ENCODE assay signal across 2 fruit fly cellular contexts in genomic region chr3R:19104123-19104522, dm6.
TF ChIP-seq lines count a peak whose summit lies in the region.

No protein-coding gene starts in this region.

TF ChIP-seq in whole organism, embryonic, 481 proteins besides CTCF, POLR2A, EP300 and RAD21 (continued from another document):
- TF ChIP-seq sc (optimal IDR thresholded peaks at IDR 0.05; lab: Kevin White, UChicago): no peak
- TF ChIP-seq sc (GFP tag; optimal IDR thresholded peaks at IDR 0.05; lab: Kevin White, UChicago): no peak
- TF ChIP-seq bsh (GFP tag; optimal IDR thresholded peaks at IDR 0.05; lab: Kevin White, UChicago): peak; percentile 34 to 47
- peak; percentile 10 for TF ChIP-seq nmo (GFP tag; optimal IDR thresholded peaks at IDR 0.05; lab: Kevin White, UChicago)
- no peak for TF ChIP-seq CG9609 (GFP tag; optimal IDR thresholded peaks at IDR 0.05; lab: Kevin White, UChicago)
- TF ChIP-seq Doc2 (GFP tag; IDR thresholded peaks at IDR 0.05; lab: Robert Waterston, UW): no peak
- no peak for TF ChIP-seq trem (tag; optimal IDR thresholded peaks at IDR 0.05; lab: Kevin White, UChicago)
- peak; percentile 1 for TF ChIP-seq CG18262 (tag; optimal IDR thresholded peaks at IDR 0.05; lab: Kevin White, UChicago)
- TF ChIP-seq CG12391 (tag; optimal IDR thresholded peaks at IDR 0.05; lab: Kevin White, UChicago): peak; percentile 9
- no peak for TF ChIP-seq gro (GFP tag; optimal IDR thresholded peaks at IDR 0.05; lab: Kevin White, UChicago)
- peak; percentile 18 for TF ChIP-seq CG10979 (tag; optimal IDR thresholded peaks at IDR 0.05; lab: Kevin White, UChicago)
- TF ChIP-seq dati (GFP tag; IDR thresholded peaks at IDR 0.05; lab: Robert Waterston, UW): no peak
- peak; percentile 0 for TF ChIP-seq CG2712 (tag; optimal IDR thresholded peaks at IDR 0.05; lab: Kevin White, UChicago)
- TF ChIP-seq GATAe (GFP tag; conservative IDR thresholded peaks at IDR 0.05; lab: Robert Waterston, UW): no peak
- no peak for TF ChIP-seq lola (GFP tag; optimal IDR thresholded peaks at IDR 0.05; lab: Kevin White, UChicago)
- no peak for TF ChIP-seq CG42726 (GFP tag; IDR thresholded peaks at IDR 0.05; lab: Robert Waterston, UW; ENCODE audit: partially characterized antibody)
- no peak for TF ChIP-seq BtbVII (GFP tag; optimal IDR thresholded peaks at IDR 0.05; lab: Kevin White, UChicago)
- TF ChIP-seq CG6254 (GFP tag; optimal IDR thresholded peaks at IDR 0.05; lab: Kevin White, UChicago): peak; percentile 18
- TF ChIP-seq dmrt11E (tag; optimal IDR thresholded peaks at IDR 0.05; lab: Kevin White, UChicago): peak; percentile 4
- TF ChIP-seq CG2889 (GFP tag; IDR thresholded peaks at IDR 0.05; lab: Robert Waterston, UW): no peak
- peak; percentile 32 for TF ChIP-seq gem (tag; optimal IDR thresholded peaks at IDR 0.05; lab: Kevin White, UChicago)
- TF ChIP-seq dysf (GFP tag; IDR thresholded peaks at IDR 0.05; lab: Robert Waterston, UW): 0 out of 3 replicates have a peak, but pooled peaks have one; percentile 12
- TF ChIP-seq CG11504 (tag; optimal IDR thresholded peaks at IDR 0.05; lab: Kevin White, UChicago): peak; percentile 32
- TF ChIP-seq CG4360 (GFP tag; IDR thresholded peaks at IDR 0.05; lab: Robert Waterston, UW): no peak
- no peak for TF ChIP-seq her (GFP tag; optimal IDR thresholded peaks at IDR 0.05; lab: Kevin White, UChicago)
- TF ChIP-seq Drgx (GFP tag; IDR thresholded peaks at IDR 0.05; lab: Robert Waterston, UW): peak; percentile 84
- no peak for TF ChIP-seq Neu2 (GFP tag; optimal IDR thresholded peaks at IDR 0.05; lab: Kevin White, UChicago; ENCODE audit: borderline replicate concordance)
- TF ChIP-seq CG6813 (GFP tag; optimal IDR thresholded peaks at IDR 0.05; lab: Kevin White, UChicago): no peak
- no peak for TF ChIP-seq ttk (GFP tag; IDR thresholded peaks at IDR 0.05; lab: Robert Waterston, UW)
- TF ChIP-seq gfzf (GFP tag; optimal IDR thresholded peaks at IDR 0.05; lab: Kevin White, UChicago): no peak
- TF ChIP-seq ara (GFP tag; IDR thresholded peaks at IDR 0.05; lab: Robert Waterston, UW): no peak
- TF ChIP-seq Blimp-1 (GFP tag; optimal IDR thresholded peaks at IDR 0.05; lab: Kevin White, UChicago): peak; percentile 36
- peak; percentile 19 for TF ChIP-seq phol (tag; optimal IDR thresholded peaks at IDR 0.05; lab: Kevin White, UChicago)
- 0 out of 3 replicates have a peak, but pooled peaks have one; percentile 10 for TF ChIP-seq row (GFP tag; IDR thresholded peaks at IDR 0.05; lab: Robert Waterston, UW)
- peak; percentile 24 for TF ChIP-seq CG17359 (tag; optimal IDR thresholded peaks at IDR 0.05; lab: Kevin White, UChicago)

TF ChIP-seq in whole organism, prepupa, 60 proteins besides CTCF, POLR2A, EP300 and RAD21 (continued from another document):
- TF ChIP-seq CG4318 (GFP tag; optimal IDR thresholded peaks at IDR 0.05; lab: Kevin White, UChicago) (peak; percentile 51), Hr4 (GFP tag; optimal IDR thresholded peaks at IDR 0.05; lab: Kevin White, UChicago) (peak; percentile 85), Gug (GFP tag; IDR thresholded peaks at IDR 0.05; lab: Robert Waterston, UW) (peak; percentile 57), Ets21C (GFP tag; optimal IDR thresholded peaks at IDR 0.05; lab: Kevin White, UChicago) (peak; percentile 10), Met (GFP tag; optimal IDR thresholded peaks at IDR 0.05; lab: Kevin White, UChicago) (peak; percentile 70), Blimp-1 (GFP tag; optimal IDR thresholded peaks at IDR 0.05; lab: Kevin White, UChicago) (no peak), CG8632 (GFP tag; optimal IDR thresholded peaks at IDR 0.05; lab: Kevin White, UChicago) (no peak), CG16779 (tag; optimal IDR thresholded peaks at IDR 0.05; lab: Kevin White, UChicago) (peak; percentile 23), eg (GFP tag; IDR thresholded peaks at IDR 0.05; lab: Robert Waterston, UW) (peak; percentile 81), CG34406 (GFP tag; optimal IDR thresholded peaks at IDR 0.05; lab: Kevin White, UChicago) (peak; percentile 43), svp (GFP tag; lab: Kevin White, UChicago) (peak; percentile 53), ss (GFP tag; optimal IDR thresholded peaks at IDR 0.05; lab: Kevin White, UChicago) (peak; percentile 21 to 26), Eip75B (GFP tag; optimal IDR thresholded peaks at IDR 0.05; lab: Kevin White, UChicago) (peak; percentile 52), CG11902 (GFP tag; optimal IDR thresholded peaks at IDR 0.05; lab: Kevin White, UChicago) (no peak), CG6854 (GFP tag; optimal IDR thresholded peaks at IDR 0.05; lab: Kevin White, UChicago) (no peak), CG11294 (GFP tag; IDR thresholded peaks at IDR 0.05; lab: Robert Waterston, UW) (peak; percentile 32; the same call in 1 of the 2 replicates), Smox (GFP tag; optimal IDR thresholded peaks at IDR 0.05; lab: Kevin White, UChicago) (peak; percentile 54), net (GFP tag; optimal IDR thresholded peaks at IDR 0.05; lab: Kevin White, UChicago) (peak; percentile 72), CG6163 (GFP tag; IDR thresholded peaks at IDR 0.05; lab: Robert Waterston, UW) (peak; percentile 71), CG8119 (GFP tag; IDR thresholded peaks at IDR 0.05; lab: Robert Waterston, UW) (peak; percentile 87), CG15336 (GFP tag; IDR thresholded peaks at IDR 0.05; lab: Robert Waterston, UW) (peak; percentile 92), Sox102F (GFP tag; optimal IDR thresholded peaks at IDR 0.05; lab: Kevin White, UChicago) (peak; percentile 64), CG6792 (GFP tag; optimal IDR thresholded peaks at IDR 0.05; lab: Kevin White, UChicago) (peak; percentile 16), Sox14 (GFP tag; optimal IDR thresholded peaks at IDR 0.05; lab: Kevin White, UChicago) (peak; percentile 49), pdm3 (GFP tag; optimal IDR thresholded peaks at IDR 0.05; lab: Kevin White, UChicago) (peak; percentile 60), spab (GFP tag; optimal IDR thresholded peaks at IDR 0.05; lab: Kevin White, UChicago) (peak; percentile 19), CG10631 (GFP tag; optimal IDR thresholded peaks at IDR 0.05; lab: Kevin White, UChicago) (peak; percentile 33), CG8319 (GFP tag; optimal IDR thresholded peaks at IDR 0.05; lab: Kevin White, UChicago) (peak; percentile 3), lz (GFP tag; optimal IDR thresholded peaks at IDR 0.05; lab: Kevin White, UChicago) (peak; percentile 43), salr (GFP tag; optimal IDR thresholded peaks at IDR 0.05; lab: Kevin White, UChicago) (peak in 1 of 2 experiments; percentile 72), CG6808 (GFP tag; optimal IDR thresholded peaks at IDR 0.05; lab: Kevin White, UChicago) (no peak), achi (GFP tag; optimal IDR thresholded peaks at IDR 0.05; lab: Kevin White, UChicago) (peak; percentile 51), CG6276 (GFP tag; optimal IDR thresholded peaks at IDR 0.05; lab: Kevin White, UChicago) (peak; percentile 82), Eip78C (GFP tag; lab: Kevin White, UChicago) (peak; percentile 86), Ets96B (tag; optimal IDR thresholded peaks at IDR 0.05; lab: Kevin White, UChicago) (peak; percentile 41), dac (GFP tag; optimal IDR thresholded peaks at IDR 0.05; lab: Kevin White, UChicago) (peak; percentile 62), CG9139 (GFP tag; optimal IDR thresholded peaks at IDR 0.05; lab: Kevin White, UChicago) (no peak)
TF ChIP-seq in whole organism, prepupa: peak in this region for 47.
